Worm (Caenorhabditis elegans) whole organism, mixed stage, embryonic: Measurements from ENCODE around the gene C25D7.15.
"Not testable (repeated sequence)": the region's sequence is repeated elsewhere in the genome, so short reads cannot be mapped to it uniquely, and the experiment has no call there.

ENCODE experiments used
- lsy-2 ChIP-seq: fragments of 150-350 bp; optimal IDR thresholded peaks from 2 replicates; lab custom pipeline; 2014; ENCODE audit warnings: missing biosample characterization, missing genetic modification characterization
- mep-1 ChIP-seq: fragments of 150-350 bp; optimal IDR thresholded peaks from 2 replicates; lab custom pipeline; 2017; ENCODE audit warnings: missing biosample characterization, missing genetic modification reagents, missing genetic modification characterization, inconsistent platforms
- nhr-28 ChIP-seq: fragments of 150-350 bp; optimal IDR thresholded peaks from 2 replicates; lab custom pipeline; 2014; ENCODE audit warnings: missing biosample characterization, missing genetic modification characterization
- pha-4 ChIP-seq: fragments of 150-350 bp; optimal IDR thresholded peaks from 2 replicates; lab custom pipeline; 2018; ENCODE audit warnings: missing biosample characterization, missing genetic modification reagents, missing genetic modification characterization

DNA sequence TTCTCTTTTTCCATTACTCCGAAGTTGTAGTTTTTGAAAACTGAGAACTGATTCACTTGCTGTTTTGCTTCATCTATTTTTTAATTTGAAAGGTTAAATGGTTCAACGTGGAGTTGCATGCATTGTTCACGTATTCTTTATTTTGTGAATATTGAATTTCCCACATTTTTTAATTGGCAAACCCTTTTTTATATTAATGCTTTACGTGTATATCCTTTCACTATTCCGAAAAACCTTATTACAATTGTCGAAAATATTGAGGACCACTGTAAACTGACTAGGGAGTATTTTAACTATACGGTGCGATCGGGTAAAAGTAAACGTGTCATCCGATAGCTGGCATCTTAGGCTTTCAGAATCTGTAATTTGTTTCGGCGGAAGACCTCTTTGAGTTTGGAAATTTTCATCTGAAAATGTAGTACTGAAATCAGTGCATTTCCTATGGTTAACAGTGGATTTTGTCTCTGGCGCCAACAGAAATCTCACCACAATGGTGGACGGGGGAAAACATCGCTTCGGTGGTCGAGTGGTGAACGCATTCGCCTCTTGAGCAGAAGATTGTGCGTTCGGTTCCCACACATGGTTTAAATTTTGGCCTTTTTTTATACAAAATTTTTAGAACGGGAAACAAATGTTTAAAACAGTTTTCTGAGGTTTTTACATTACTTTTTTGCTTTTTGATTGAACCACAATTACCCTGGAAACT, 46.4 kb downstream of the C25D7.15 start, which contains the start of gene C01G10.14:
- not testable (repeated sequence) for TF ChIP-seq lsy-2; nhr-28 (tag; lab: Kevin White, UChicago); mep-1 (tag; lab: Kevin White, UChicago); pha-4
